Fruit fly (Drosophila melanogaster): Measurements from ENCODE around the gene CG5707.

Gene CG5707

dm6 chr3L:2158689-2159310 is 33.2 kb downstream of the CG5707 start (continued):
- peak; percentile 10 for TF ChIP-seq CG11723 (GFP tag; optimal IDR thresholded peaks at IDR 0.05)
- TF ChIP-seq sr (GFP tag; IDR thresholded peaks at IDR 0.05): no peak
- no peak for TF ChIP-seq CG3281 (GFP tag; optimal IDR thresholded peaks at IDR 0.05)
- no peak for TF ChIP-seq CG8765 (GFP tag; IDR thresholded peaks at IDR 0.05)
- TF ChIP-seq Sox100B (GFP tag; optimal IDR thresholded peaks at IDR 0.05): peak; percentile 65
- TF ChIP-seq Dbx (GFP tag; IDR thresholded peaks at IDR 0.05): no peak
- TF ChIP-seq org-1 (GFP tag; optimal IDR thresholded peaks at IDR 0.05): no peak
- TF ChIP-seq Hr39 (optimal IDR thresholded peaks at IDR 0.05): no peak
- TF ChIP-seq CG34224 (GFP tag; IDR thresholded peaks at IDR 0.05; ENCODE audit: partially characterized antibody): no peak
- no peak for TF ChIP-seq CG8281 (tag; optimal IDR thresholded peaks at IDR 0.05)
- no peak for TF ChIP-seq CG2116 (GFP tag; optimal IDR thresholded peaks at IDR 0.05)
- TF ChIP-seq CG14860 (GFP tag; IDR thresholded peaks at IDR 0.05; ENCODE audit: partially characterized antibody): no peak
- TF ChIP-seq Atf6 (GFP tag; IDR thresholded peaks at IDR 0.05): no peak
- TF ChIP-seq sc (optimal IDR thresholded peaks at IDR 0.05): no peak
- peak; percentile 60 for TF ChIP-seq sc (GFP tag; optimal IDR thresholded peaks at IDR 0.05)
- TF ChIP-seq crp (GFP tag; optimal IDR thresholded peaks at IDR 0.05): no peak
- 0 out of 2 replicates have a peak, but pooled peaks have one; percentile 31 for TF ChIP-seq ranshi (GFP tag; IDR thresholded peaks at IDR 0.05)
- no peak for TF ChIP-seq C15 (GFP tag; IDR thresholded peaks at IDR 0.05)
- no peak for TF ChIP-seq ash1 (GFP tag; optimal IDR thresholded peaks at IDR 0.05)
- no peak for TF ChIP-seq h (optimal IDR thresholded peaks at IDR 0.05)
- TF ChIP-seq Hsf (GFP tag; optimal IDR thresholded peaks at IDR 0.05): peak; percentile 29
- TF ChIP-seq CG15269 (tag; optimal IDR thresholded peaks at IDR 0.05): no peak
- no peak for TF ChIP-seq Doc3 (GFP tag; IDR thresholded peaks at IDR 0.05; ENCODE audit: partially characterized antibody)
- TF ChIP-seq tup (GFP tag; optimal IDR thresholded peaks at IDR 0.05): no peak
- peak; percentile 54 for TF ChIP-seq CG17328 (GFP tag; IDR thresholded peaks at IDR 0.05)
- no peak for TF ChIP-seq CG15011 (GFP tag; optimal IDR thresholded peaks at IDR 0.05)
- peak; percentile 49 for TF ChIP-seq sqz (GFP tag; optimal IDR thresholded peaks at IDR 0.05)
- TF ChIP-seq CG3726 (GFP tag; IDR thresholded peaks at IDR 0.05): 0 out of 3 replicates have a peak, but pooled peaks have one; percentile 27
- no peak for TF ChIP-seq CG1792 (GFP tag; optimal IDR thresholded peaks at IDR 0.05)
- no peak for TF ChIP-seq CG30431 (GFP tag; optimal IDR thresholded peaks at IDR 0.05)
- no peak for TF ChIP-seq kay (GFP tag; optimal IDR thresholded peaks at IDR 0.05)
- no peak for TF ChIP-seq Ets97D (GFP tag; optimal IDR thresholded peaks at IDR 0.05)
- no peak for TF ChIP-seq maf-S (GFP tag; optimal IDR thresholded peaks at IDR 0.05)
- TF ChIP-seq chm (GFP tag; IDR thresholded peaks at IDR 0.05): peak; percentile 64; the same call in 1 of the 2 replicates
- no peak for TF ChIP-seq Bteb2 (GFP tag; optimal IDR thresholded peaks at IDR 0.05)
- TF ChIP-seq MESR4 (GFP tag; optimal IDR thresholded peaks at IDR 0.05): no peak
- TF ChIP-seq wdn (GFP tag; IDR thresholded peaks at IDR 0.05): no peak
- TF ChIP-seq Ets65A (GFP tag): peak; percentile 89
- no peak for TF ChIP-seq Fer2 (tag; optimal IDR thresholded peaks at IDR 0.05)
- no peak for TF ChIP-seq disco-r (GFP tag; optimal IDR thresholded peaks at IDR 0.05)
- TF ChIP-seq ssp (GFP tag; IDR thresholded peaks at IDR 0.05): peak; percentile 43
- no peak for TF ChIP-seq CG6683 (GFP tag; optimal IDR thresholded peaks at IDR 0.05)
- no peak for TF ChIP-seq CG30020 (tag; optimal IDR thresholded peaks at IDR 0.05)
- TF ChIP-seq CG9727 (GFP tag; optimal IDR thresholded peaks at IDR 0.05): peak; percentile 34
- TF ChIP-seq Vsx1 (GFP tag; optimal IDR thresholded peaks at IDR 0.05): no peak
- no peak for TF ChIP-seq MTF-1 (GFP tag; optimal IDR thresholded peaks at IDR 0.05; ENCODE audit: borderline replicate concordance)
- no peak for TF ChIP-seq CG6765 (GFP tag; optimal IDR thresholded peaks at IDR 0.05)
- TF ChIP-seq zfh1 (GFP tag; IDR thresholded peaks at IDR 0.05): peak; percentile 72
- no peak for TF ChIP-seq CG1832 (GFP tag; optimal IDR thresholded peaks at IDR 0.05)
- peak; percentile 43 for TF ChIP-seq tin (GFP tag; optimal IDR thresholded peaks at IDR 0.05)
- TF ChIP-seq yki (optimal IDR thresholded peaks at IDR 0.05): no peak
- TF ChIP-seq lbe (GFP tag; optimal IDR thresholded peaks at IDR 0.05): no peak
